Fruit fly (Drosophila melanogaster) whole organism: ENCODE data around the gene wus.

Source experiments
- Dll ChIP-seq: fragments of >200 bp; optimal IDR thresholded peaks from 2 replicates; lab custom pipeline; 2017
- EcR ChIP-seq, 2 experiments: fragments of >200 bp; optimal IDR thresholded peaks; 2 replicates each; lab custom pipeline; 2017; ENCODE audit warnings: missing biosample characterization in 2 of 2, missing genetic modification characterization in 2 of 2, missing genetic modification reagents in 2 of 2
- pan ChIP-seq: fragments of >200 bp; optimal IDR thresholded peaks from 2 replicates; lab custom pipeline; 2017
- psq ChIP-seq: fragments of >200 bp; optimal IDR thresholded peaks from 2 replicates; lab custom pipeline; 2017

dm6 chrX:16902435-16902834, 38.2 kb downstream of the wus start:
- TF ChIP-seq EcR (GFP tag; optimal IDR thresholded peaks at IDR 0.05; lab: Kevin White, UChicago) = no peak
- TF ChIP-seq Dll (lab: Kevin White, UChicago) = no peak
- TF ChIP-seq psq = no peak
- TF ChIP-seq pan = no peak
